Worm (Caenorhabditis elegans): ENCODE measurements around the gene ZK1290.10.

- TF ChIP-seq gmeb-1 (tag; optimal IDR thresholded peaks at IDR 0.05) (no peak), snpc-4 (tag; optimal IDR thresholded peaks at IDR 0.05) (no peak), lsy-2 (tag; optimal IDR thresholded peaks at IDR 0.05) (no peak), dmd-4 (tag; optimal IDR thresholded peaks at IDR 0.05) (no peak), sem-4 (tag; optimal IDR thresholded peaks at IDR 0.05) (no peak), lin-39 (tag; optimal IDR thresholded peaks at IDR 0.05) (no peak), R02D3.7 (tag; optimal IDR thresholded peaks at IDR 0.05) (no peak), alr-1 (tag; optimal IDR thresholded peaks at IDR 0.05) (no peak)
Observed at ce11 chrII:7553806-7554205, at the start of gene ZK1290.10.
